Worm (Caenorhabditis elegans) whole organism, L3 larva: ENCODE results near the gene gst-30.

Experiments used
- ama-1 ChIP-seq: fragments of 150-350 bp; optimal IDR thresholded peaks from 2 replicates; lab custom pipeline; 2018
- elt-3 ChIP-seq, 3 experiments: fragments of 150-350 bp in 1 of 3; sonication (generic microtip) in 2 of 3; optimal IDR thresholded peaks; 2 replicates in 2 of 3; 4 replicates in 1 of 3; lab custom pipeline; 2014 to 2017; ENCODE audit warnings: missing biosample characterization in 3 of 3, missing genetic modification characterization in 3 of 3
- jun-1 ChIP-seq: fragments of 150-350 bp; optimal IDR thresholded peaks from 2 replicates; lab custom pipeline; 2014; ENCODE audit warnings: missing biosample characterization, missing genetic modification reagents, missing genetic modification characterization
- nhr-11 ChIP-seq: fragments of 150-350 bp; optimal IDR thresholded peaks from 2 replicates; lab custom pipeline; 2014; ENCODE audit warnings: missing biosample characterization, missing genetic modification characterization
- nhr-12 ChIP-seq: fragments of 150-350 bp; optimal IDR thresholded peaks from 2 replicates; lab custom pipeline; 2014; ENCODE audit warnings: missing biosample characterization, missing genetic modification characterization
- nhr-25 ChIP-seq: sonication (generic microtip); optimal IDR thresholded peaks from 2 replicates; lab custom pipeline; 2017; ENCODE audit warnings: missing biosample characterization, missing genetic modification characterization
- nhr-43 ChIP-seq: sonication (generic microtip); optimal IDR thresholded peaks from 2 replicates; lab custom pipeline; 2016; ENCODE audit warnings: mild to moderate bottlenecking, missing genetic modification characterization, missing compliant biosample characterization; ENCODE audit not compliant: poor library complexity, severe bottlenecking
- pha-4 ChIP-seq: fragments of 150-350 bp; optimal IDR thresholded peaks from 2 replicates; lab custom pipeline; 2014; ENCODE audit warnings: missing biosample characterization, missing genetic modification reagents, missing genetic modification characterization
- snpc-4 ChIP-seq: fragments of 150-350 bp; optimal IDR thresholded peaks from 2 replicates; lab custom pipeline; 2014; ENCODE audit warnings: missing biosample characterization, missing genetic modification characterization
- zag-1 ChIP-seq: fragments of 150-350 bp; optimal IDR thresholded peaks from 2 replicates; lab custom pipeline; 2014; ENCODE audit warnings: missing biosample characterization, missing genetic modification characterization
- ztf-11 ChIP-seq: fragments of 150-350 bp; optimal IDR thresholded peaks from 2 replicates; lab custom pipeline; 2014; ENCODE audit warnings: missing biosample characterization, missing genetic modification characterization

ce11 chrII:4966576-4966975, 31.7 kb upstream of the gst-30 start:
- no peak for TF ChIP-seq zag-1 (tag; lab: Kevin White, UChicago)
- TF ChIP-seq nhr-11 (tag; lab: Kevin White, UChicago): no peak
- TF ChIP-seq elt-3 (tag; optimal IDR thresholded peaks at IDR 0.05; lab: Kevin White, UChicago): no peak
- no peak for TF ChIP-seq snpc-4 (tag; lab: Kevin White, UChicago)
- no peak for TF ChIP-seq pha-4 (tag; lab: Kevin White, UChicago)
- no peak for TF ChIP-seq ztf-11
- no peak for TF ChIP-seq jun-1 (tag; lab: Kevin White, UChicago)
- no peak for TF ChIP-seq nhr-12 (tag; lab: Kevin White, UChicago)
- no peak for TF ChIP-seq ama-1 (lab: Kevin White, UChicago)
- TF ChIP-seq nhr-43 (tag; lab: Kevin White, UChicago): no peak
- no peak for TF ChIP-seq nhr-25
